Worm (Caenorhabditis elegans) whole organism, L1 larva: ENCODE measurements around the gene F23F1.5.
A peak's percentile ranks its signal among the peaks of the same experiment; 100 is the strongest.

ENCODE experiments used
- C04F5.9 ChIP-seq: sonication (generic microtip); optimal IDR thresholded peaks from 2 replicates; lab custom pipeline; 2016; ENCODE audit warnings: missing genetic modification characterization, missing compliant biosample characterization
- F16B12.6 ChIP-seq: fragments of 150-350 bp; optimal IDR thresholded peaks from 2 replicates; lab custom pipeline; 2014; ENCODE audit warnings: missing biosample characterization, missing genetic modification characterization
- aha-1 ChIP-seq: fragments of 150-350 bp; optimal IDR thresholded peaks from 2 replicates; lab custom pipeline; 2014; ENCODE audit warnings: missing biosample characterization, missing genetic modification characterization
- alr-1 ChIP-seq: fragments of 200-800 bp; sonication (Bioruptor generic); optimal IDR thresholded peaks from 2 replicates; lab custom pipeline; 2018; ENCODE audit warnings: borderline replicate concordance, mild to moderate bottlenecking, missing genetic modification characterization, missing compliant biosample characterization
- aly-2 ChIP-seq: fragments of 150-350 bp; optimal IDR thresholded peaks from 2 replicates; lab custom pipeline; 2014; ENCODE audit warnings: missing biosample characterization, missing genetic modification characterization
- ceh-82 ChIP-seq, 3 experiments: fragments of 150-350 bp in 1 of 3; sonication (generic microtip) in 2 of 3; optimal IDR thresholded peaks; 2 replicates each; lab custom pipeline; 2014 to 2017; ENCODE audit warnings: missing biosample characterization in 3 of 3, missing genetic modification characterization in 3 of 3
- elt-2 ChIP-seq: sonication (generic microtip); optimal IDR thresholded peaks from 2 replicates; lab custom pipeline; 2016; ENCODE audit warnings: missing genetic modification characterization, mild to moderate bottlenecking, inconsistent platforms, missing compliant biosample characterization, missing genetic modification reagents
- elt-3 ChIP-seq, 6 experiments: fragments of 150-350 bp in 1 of 6; sonication (generic microtip); optimal IDR thresholded peaks; 2 replicates each; lab custom pipeline; 2017 to 2018; ENCODE audit warnings: missing biosample characterization in 6 of 6, missing genetic modification characterization in 6 of 6, inconsistent platforms in 1 of 6
- fkh-10 ChIP-seq: sonication (generic microtip); optimal IDR thresholded peaks from 2 replicates; lab custom pipeline; 2017; ENCODE audit warnings: missing biosample characterization, missing genetic modification reagents, missing genetic modification characterization
- fkh-4 ChIP-seq: sonication (generic microtip); optimal IDR thresholded peaks from 2 replicates; lab custom pipeline; 2016; ENCODE audit warnings: missing compliant biosample characterization, missing genetic modification characterization, borderline replicate concordance
- fkh-8 ChIP-seq: sonication (generic microtip); optimal IDR thresholded peaks from 2 replicates; lab custom pipeline; 2016; ENCODE audit warnings: mild to moderate bottlenecking, missing genetic modification characterization, missing compliant biosample characterization
- fos-1 ChIP-seq: fragments of 150-350 bp; optimal IDR thresholded peaks from 2 replicates; lab custom pipeline; 2014; ENCODE audit warnings: missing biosample characterization, missing genetic modification characterization
- grh-1 ChIP-seq: fragments of 200-800 bp; sonication (Bioruptor generic); IDR thresholded peaks from 2 replicates; pipeline ENCODE4 v1.3.6; 2022; ENCODE audit warnings: missing genetic modification reagents, missing genetic modification characterization, missing compliant biosample characterization
- hpl-2 ChIP-seq: fragments of 150-350 bp; optimal IDR thresholded peaks from 2 replicates; lab custom pipeline; 2014; ENCODE audit warnings: missing biosample characterization, missing genetic modification reagents, missing genetic modification characterization
- irx-1 ChIP-seq: sonication (generic microtip); optimal IDR thresholded peaks from 2 replicates; lab custom pipeline; 2016; ENCODE audit warnings: missing genetic modification characterization, missing compliant biosample characterization
- jun-1 ChIP-seq: fragments of 150-350 bp; optimal IDR thresholded peaks from 2 replicates; lab custom pipeline; 2014; ENCODE audit warnings: missing biosample characterization, missing genetic modification reagents, missing genetic modification characterization
- lin-13 ChIP-seq: fragments of 150-350 bp; optimal IDR thresholded peaks from 2 replicates; lab custom pipeline; 2014; ENCODE audit warnings: missing biosample characterization, missing genetic modification reagents, missing genetic modification characterization
- lin-14 ChIP-seq: fragments of 200-800 bp; sonication (Bioruptor generic); optimal IDR thresholded peaks from 2 replicates; lab custom pipeline; 2018; ENCODE audit warnings: mild to moderate bottlenecking, missing genetic modification characterization, moderate library complexity, missing compliant biosample characterization
- lin-35 ChIP-seq, 2 experiments: fragments of 150-350 bp; optimal IDR thresholded peaks; 2 replicates each; lab custom pipeline; 2014; ENCODE audit warnings: missing biosample characterization in 2 of 2, missing genetic modification characterization in 2 of 2, missing genetic modification reagents in 2 of 2
- nhr-19 ChIP-seq: fragments of 200-800 bp; sonication (Bioruptor generic); conservative IDR thresholded peaks from 2 replicates; pipeline ENCODE4 v1.3.6; 2022; ENCODE audit warnings: missing genetic modification characterization, missing compliant biosample characterization
- nhr-20 ChIP-seq: sonication (generic microtip); optimal IDR thresholded peaks from 2 replicates; lab custom pipeline; 2016; ENCODE audit warnings: mild to moderate bottlenecking, missing genetic modification characterization, missing compliant biosample characterization
- nhr-237 ChIP-seq: fragments of 150-350 bp; optimal IDR thresholded peaks from 2 replicates; lab custom pipeline; 2014; ENCODE audit warnings: missing biosample characterization, missing genetic modification characterization
- nhr-76 ChIP-seq: sonication (generic microtip); optimal IDR thresholded peaks from 2 replicates; lab custom pipeline; 2017; ENCODE audit warnings: missing biosample characterization, missing genetic modification characterization
- nhr-84 ChIP-seq: sonication (generic microtip); optimal IDR thresholded peaks from 2 replicates; lab custom pipeline; 2017; ENCODE audit warnings: missing biosample characterization, missing genetic modification characterization
- nhr-85 ChIP-seq: sonication (generic microtip); peaks from one replicate; lab custom pipeline; 2016; ENCODE audit warnings: missing genetic modification characterization, inconsistent platforms, missing compliant biosample characterization
- nhr-90 ChIP-seq: sonication (generic microtip); optimal IDR thresholded peaks from 2 replicates; lab custom pipeline; 2016; ENCODE audit warnings: mild to moderate bottlenecking, missing genetic modification characterization, missing compliant biosample characterization; ENCODE audit not compliant: poor library complexity
- pax-3 ChIP-seq: fragments of 200-800 bp; sonication (Bioruptor generic); optimal IDR thresholded peaks from 2 replicates; lab custom pipeline; 2018; ENCODE audit warnings: mild to moderate bottlenecking, missing genetic modification characterization, moderate library complexity, missing compliant biosample characterization
- pqm-1 ChIP-seq: sonication (generic microtip); optimal IDR thresholded peaks from 3 replicates; lab custom pipeline; 2017; ENCODE audit warnings: missing biosample characterization, missing genetic modification characterization
- rnt-1 ChIP-seq: sonication (generic microtip); optimal IDR thresholded peaks from 2 replicates; lab custom pipeline; 2016; ENCODE audit warnings: mild to moderate bottlenecking, missing genetic modification characterization, moderate library complexity, missing compliant biosample characterization
- skn-1 ChIP-seq: fragments of 150-350 bp; optimal IDR thresholded peaks from 2 replicates; lab custom pipeline; 2014; ENCODE audit warnings: missing biosample characterization, missing genetic modification characterization
- sox-4 ChIP-seq: sonication (generic microtip); optimal IDR thresholded peaks from 2 replicates; lab custom pipeline; 2016; ENCODE audit warnings: missing genetic modification characterization, missing compliant biosample characterization
- sup-37 ChIP-seq: fragments of 200-800 bp; sonication (Bioruptor generic); optimal IDR thresholded peaks from 2 replicates; lab custom pipeline; 2018; ENCODE audit warnings: mild to moderate bottlenecking, missing genetic modification characterization, missing compliant biosample characterization
- swsn-7 ChIP-seq: sonication (generic microtip); optimal IDR thresholded peaks from 2 replicates; lab custom pipeline; 2016; ENCODE audit warnings: missing genetic modification characterization, missing compliant biosample characterization
- tbx-2 ChIP-seq: sonication (generic microtip); optimal IDR thresholded peaks from 2 replicates; lab custom pipeline; 2016; ENCODE audit warnings: missing genetic modification characterization, missing compliant biosample characterization
- tlp-1 ChIP-seq: fragments of 150-350 bp; optimal IDR thresholded peaks from 2 replicates; lab custom pipeline; 2014; ENCODE audit warnings: missing biosample characterization, missing genetic modification characterization
- unc-86 ChIP-seq: sonication (generic microtip); optimal IDR thresholded peaks from 2 replicates; lab custom pipeline; 2016; ENCODE audit warnings: missing genetic modification characterization, missing compliant biosample characterization
- xbp-1 ChIP-seq: sonication (generic microtip); optimal IDR thresholded peaks from 2 replicates; lab custom pipeline; 2016; ENCODE audit warnings: missing genetic modification characterization, missing compliant biosample characterization
- zip-4 ChIP-seq: fragments of 200-800 bp; sonication (Bioruptor generic); optimal IDR thresholded peaks from 2 replicates; lab custom pipeline; 2018; ENCODE audit warnings: mild to moderate bottlenecking, missing genetic modification characterization, moderate library complexity, missing compliant biosample characterization
- ztf-4 ChIP-seq: fragments of 150-350 bp; optimal IDR thresholded peaks from 2 replicates; lab custom pipeline; 2014; ENCODE audit warnings: missing biosample characterization, missing genetic modification characterization

The F23F1.5 gene

DNA sequence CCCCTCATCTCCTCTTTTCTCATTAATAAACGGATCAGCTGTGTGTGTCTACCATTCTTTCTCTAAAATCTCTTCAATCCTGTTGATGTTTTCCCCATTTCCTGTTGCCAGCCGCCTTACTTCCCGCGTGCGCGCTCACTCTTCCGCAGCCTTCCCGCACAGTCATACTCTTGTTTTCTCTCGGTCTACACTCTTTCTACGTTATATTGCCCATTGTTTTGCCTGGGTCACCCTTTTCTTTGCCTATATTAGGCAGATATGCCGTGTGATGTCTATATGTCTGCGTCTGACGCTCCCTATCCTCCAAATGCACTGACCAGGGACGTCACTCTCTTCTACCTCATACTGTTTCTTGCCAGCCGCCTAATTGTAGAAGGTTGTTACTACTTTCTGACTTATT lies 34.9 kb upstream of the F23F1.5 start (continued):
- peak; percentile 92 for TF ChIP-seq nhr-85 (tag; lab: Kevin White, UChicago)
- TF ChIP-seq pax-3 (tag; lab: Kevin White, UChicago), result no peak
- TF ChIP-seq rnt-1 (tag; lab: Kevin White, UChicago), result no peak
- TF ChIP-seq nhr-20 (tag; lab: Kevin White, UChicago), result peak; percentile 60
- TF ChIP-seq unc-86 (tag; lab: Kevin White, UChicago), result no peak
- peak; percentile 80 for TF ChIP-seq lin-14
- no peak for TF ChIP-seq sox-4
- TF ChIP-seq jun-1 (tag; lab: Kevin White, UChicago), result peak; percentile 17
- no peak for TF ChIP-seq F16B12.6 (tag; lab: Kevin White, UChicago)
- no peak for TF ChIP-seq nhr-237 (tag; lab: Kevin White, UChicago)
- TF ChIP-seq pqm-1 (tag; lab: Kevin White, UChicago), result no peak
- TF ChIP-seq nhr-90 (tag; lab: Kevin White, UChicago), result peak; percentile 68
- TF ChIP-seq hpl-2 (GFP tag; lab: Kevin White, UChicago), result no peak
- peak; percentile 22 for TF ChIP-seq fos-1 (tag; lab: Kevin White, UChicago)
- TF ChIP-seq aly-2, result no peak
- TF ChIP-seq nhr-19 (GFP tag; lab: Robert Waterston, UW), result no peak
- no peak for TF ChIP-seq lin-13 (GFP tag; lab: Kevin White, UChicago)
- TF ChIP-seq grh-1 (GFP tag; lab: Robert Waterston, UW), result peak; percentile 33; the same call in 1 of the 2 replicates
- peak; percentile 33 for TF ChIP-seq swsn-7 (tag; lab: Kevin White, UChicago)
- TF ChIP-seq ceh-82 (tag; optimal IDR thresholded peaks at IDR 0.05; lab: Kevin White, UChicago), result peak in 1 of 3 experiments; percentile 9
- no peak for TF ChIP-seq xbp-1 (tag; lab: Kevin White, UChicago)
- peak; percentile 21 for TF ChIP-seq ztf-4 (tag; lab: Kevin White, UChicago)
- TF ChIP-seq zip-4 (GFP tag; lab: Kevin White, UChicago), result no peak
- peak in 3 of 6 experiments; percentile 41 to 63 (median 47) for TF ChIP-seq elt-3 (tag; optimal IDR thresholded peaks at IDR 0.05; lab: Kevin White, UChicago)
- peak; percentile 0 for TF ChIP-seq tbx-2 (tag; lab: Kevin White, UChicago)
- no peak for TF ChIP-seq fkh-10 (GFP tag; lab: Kevin White, UChicago)
- TF ChIP-seq fkh-4, result no peak

DNA sequence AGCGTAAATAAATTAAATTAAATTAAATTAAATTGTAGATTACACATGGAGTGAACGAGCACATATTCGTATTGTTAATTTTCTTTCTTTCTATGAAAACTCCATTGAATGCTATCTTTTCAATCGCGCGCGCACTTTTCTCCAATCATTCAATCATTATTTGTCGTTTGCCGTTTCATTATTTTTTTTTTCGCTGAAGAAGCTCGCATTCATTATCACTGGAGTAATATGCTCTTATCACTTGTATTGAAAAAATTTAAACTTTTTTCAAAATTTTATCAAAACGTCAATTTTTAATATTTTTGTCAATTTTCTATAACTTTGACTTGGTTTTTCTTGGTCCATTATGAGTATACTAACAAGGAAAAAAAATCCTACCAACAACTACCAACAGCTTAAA lies 34.1 kb upstream of the F23F1.5 start:
- TF ChIP-seq elt-2 (tag; lab: Kevin White, UChicago), result peak; percentile 7
- peak; percentile 54 for TF ChIP-seq pqm-1 (tag; lab: Kevin White, UChicago)
- no peak for TF ChIP-seq fkh-10 (GFP tag; lab: Kevin White, UChicago)

DNA sequence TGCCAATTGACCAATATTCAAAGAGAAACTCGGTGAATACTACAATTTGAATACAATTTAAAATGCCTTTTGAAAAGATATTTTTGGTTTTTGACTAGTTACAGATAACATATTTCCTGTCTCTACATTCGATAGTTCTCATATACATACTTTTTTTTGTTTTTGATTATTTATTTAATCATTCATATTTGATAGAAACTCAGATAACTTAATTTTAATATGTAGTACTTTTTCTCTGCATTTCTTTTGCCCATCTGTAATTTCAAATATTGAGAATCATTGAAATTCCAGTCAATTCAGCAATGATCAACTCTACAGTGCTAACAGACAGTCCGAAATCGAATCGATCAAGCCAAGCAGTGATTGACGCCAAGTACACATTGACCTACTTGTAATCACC lies 29.6 kb upstream of the F23F1.5 start, which contains the start of gene C23H3.2:
C23H3.2 (plus strand) TSS at position 301 of the 400 bp plus-strand sequence.
- TF ChIP-seq rnt-1 (tag; lab: Kevin White, UChicago), result no peak
- no peak for TF ChIP-seq lin-35 (GFP tag; optimal IDR thresholded peaks at IDR 0.05; lab: Kevin White, UChicago)
- no peak for TF ChIP-seq nhr-76 (tag; lab: Kevin White, UChicago)
- no peak for TF ChIP-seq skn-1
- TF ChIP-seq elt-2 (tag; lab: Kevin White, UChicago), result no peak
- no peak for TF ChIP-seq tbx-2 (tag; lab: Kevin White, UChicago)
- TF ChIP-seq irx-1 (tag; lab: Kevin White, UChicago), result no peak
- no peak for TF ChIP-seq C04F5.9 (tag; lab: Kevin White, UChicago)
- TF ChIP-seq nhr-237 (tag; lab: Kevin White, UChicago), result no peak
- TF ChIP-seq F16B12.6 (tag; lab: Kevin White, UChicago), result no peak
- no peak for TF ChIP-seq grh-1 (GFP tag; lab: Robert Waterston, UW)
- TF ChIP-seq alr-1 (tag; lab: Kevin White, UChicago), result no peak
- no peak for TF ChIP-seq sup-37 (GFP tag; lab: Kevin White, UChicago)
- TF ChIP-seq tlp-1 (tag; lab: Kevin White, UChicago), result no peak
- no peak for TF ChIP-seq fos-1 (tag; lab: Kevin White, UChicago)
- no peak for TF ChIP-seq nhr-84
- TF ChIP-seq fkh-8, result no peak
- no peak for TF ChIP-seq sox-4
- TF ChIP-seq aha-1, result no peak
